Worm (Caenorhabditis elegans) whole organism, early embryonic: ENCODE measurements around the gene F37A8.1.

ENCODE experiments used
- B0310.2 ChIP-seq: sonication (generic microtip); optimal IDR thresholded peaks from 2 replicates; lab custom pipeline; 2016; ENCODE audit warnings: mild to moderate bottlenecking, missing genetic modification characterization, missing compliant biosample characterization
- F13C5.2 ChIP-seq: sonication (generic microtip); optimal IDR thresholded peaks from 2 replicates; lab custom pipeline; 2017; ENCODE audit warnings: mild to moderate bottlenecking, missing genetic modification characterization, inconsistent platforms, missing compliant biosample characterization
- aly-1 ChIP-seq: sonication (generic microtip); optimal IDR thresholded peaks from 2 replicates; lab custom pipeline; 2016; ENCODE audit warnings: missing genetic modification characterization, missing compliant biosample characterization
- ama-1 ChIP-seq: fragments of 150-350 bp; optimal IDR thresholded peaks from 2 replicates; lab custom pipeline; 2014
- ceh-13 ChIP-seq: fragments of 200-800 bp; sonication (Bioruptor generic); optimal IDR thresholded peaks from 2 replicates; lab custom pipeline; 2018; ENCODE audit warnings: mild to moderate bottlenecking, missing genetic modification characterization, missing compliant biosample characterization
- ceh-36 ChIP-seq: sonication (generic microtip); optimal IDR thresholded peaks from 2 replicates; lab custom pipeline; 2016; ENCODE audit warnings: missing genetic modification characterization, inconsistent platforms, missing compliant biosample characterization
- ets-7 ChIP-seq: sonication (generic microtip); optimal IDR thresholded peaks from 2 replicates; lab custom pipeline; 2016; ENCODE audit warnings: missing genotype, missing genetic modification characterization, missing compliant biosample characterization
- flt-1 ChIP-seq: fragments of 200-800 bp; sonication (Bioruptor generic); IDR thresholded peaks from 2 replicates; pipeline ENCODE4 v1.3.6; 2022; ENCODE audit warnings: missing genetic modification characterization, missing compliant biosample characterization
- hmbx-1 ChIP-seq: sonication (generic microtip); optimal IDR thresholded peaks from 2 replicates; lab custom pipeline; 2016; ENCODE audit warnings: mild to moderate bottlenecking, missing genetic modification characterization, missing compliant biosample characterization
- hmg-4 ChIP-seq: fragments of 200-800 bp; sonication (Bioruptor generic); optimal IDR thresholded peaks from 2 replicates; lab custom pipeline; 2018; ENCODE audit warnings: mild to moderate bottlenecking, missing genetic modification characterization, missing compliant biosample characterization
- hnd-1 ChIP-seq: sonication (generic microtip); optimal IDR thresholded peaks from 2 replicates; lab custom pipeline; 2016; ENCODE audit warnings: missing genetic modification characterization, missing compliant biosample characterization
- pes-1 ChIP-seq: fragments of 200-800 bp; sonication (Bioruptor generic); IDR thresholded peaks from 2 replicates; pipeline ENCODE4 v1.3.6; 2022; ENCODE audit warnings: missing genetic modification reagents, missing genetic modification characterization, missing compliant biosample characterization
- scrt-1 ChIP-seq: fragments of 200-800 bp; sonication (Bioruptor generic); IDR thresholded peaks from 2 replicates; pipeline ENCODE4 v1.3.6; 2022; ENCODE audit warnings: missing genetic modification characterization, missing compliant biosample characterization
- sea-1 ChIP-seq: fragments of 200-800 bp; sonication (Bioruptor generic); conservative IDR thresholded peaks from 2 replicates; pipeline ENCODE4 v1.3.6; 2022; ENCODE audit warnings: missing genetic modification characterization, missing compliant biosample characterization
- tbx-11 ChIP-seq: fragments of 200-800 bp; sonication (Bioruptor generic); IDR thresholded peaks from 2 replicates; pipeline ENCODE4 v1.3.6; 2022; ENCODE audit warnings: missing genetic modification characterization, missing compliant biosample characterization
- tbx-37 ChIP-seq: fragments of 200-800 bp; sonication (Bioruptor generic); conservative IDR thresholded peaks from 2 replicates; pipeline ENCODE4 v1.3.6; 2022; ENCODE audit warnings: missing genetic modification reagents, missing genetic modification characterization, missing compliant biosample characterization
- tra-4 ChIP-seq: sonication (generic microtip); optimal IDR thresholded peaks from 2 replicates; lab custom pipeline; 2017; ENCODE audit warnings: missing genetic modification characterization, missing compliant biosample characterization

Gene F37A8.1

ce11 chrIII:3928136-3928535 is at the start of gene F37A8.1:
Gene F37A8.1 (plus strand): TSS chrIII:3928436.
- TF ChIP-seq tbx-11 (GFP tag; lab: Robert Waterston, UW) (no peak), ets-7 (tag; lab: Kevin White, UChicago) (no peak), tbx-37 (GFP tag; lab: Robert Waterston, UW) (no peak), flt-1 (GFP tag; lab: Robert Waterston, UW) (no peak), B0310.2 (tag; lab: Kevin White, UChicago) (no peak), ama-1 (lab: Kevin White, UChicago) (no peak), hnd-1 (tag; lab: Kevin White, UChicago) (no peak), sea-1 (GFP tag; lab: Robert Waterston, UW) (no peak), hmbx-1 (tag; lab: Kevin White, UChicago) (no peak), aly-1 (tag; lab: Kevin White, UChicago) (no peak), tra-4 (no peak), hmg-4 (no peak), scrt-1 (no peak), ceh-13 (GFP tag; lab: Kevin White, UChicago) (no peak), F13C5.2 (no peak), pes-1 (no peak), ceh-36 (no peak)

ce11 chrIII:3878986-3879756 is 49.1 kb upstream of the F37A8.1 start:
- TF ChIP-seq ets-7 (tag; lab: Kevin White, UChicago) (no peak), tbx-11 (GFP tag; lab: Robert Waterston, UW) (no peak), tra-4 (no peak)

ce11 chrIII:3883146-3883545 is 45.1 kb upstream of the F37A8.1 start:
- no peak for TF ChIP-seq tra-4
- TF ChIP-seq pes-1 = no peak
- TF ChIP-seq ceh-36 = no peak
- no peak for TF ChIP-seq tbx-37 (GFP tag; lab: Robert Waterston, UW)

ce11 chrIII:3887586-3887985 is 40.6 kb upstream of the F37A8.1 start:
- TF ChIP-seq hmg-4 (peak; percentile 18), sea-1 (GFP tag; lab: Robert Waterston, UW) (no peak)

- TF ChIP-seq tbx-37 (GFP tag; lab: Robert Waterston, UW) = no peak
- TF ChIP-seq ceh-13 (GFP tag; lab: Kevin White, UChicago) = no peak
- TF ChIP-seq tbx-11 (GFP tag; lab: Robert Waterston, UW) = no peak
- TF ChIP-seq sea-1 (GFP tag; lab: Robert Waterston, UW) = no peak
- no peak for TF ChIP-seq scrt-1
- no peak for TF ChIP-seq ceh-36
- TF ChIP-seq ama-1 (lab: Kevin White, UChicago) = no peak
- TF ChIP-seq hnd-1 (tag; lab: Kevin White, UChicago) = no peak
- no peak for TF ChIP-seq B0310.2 (tag; lab: Kevin White, UChicago)
- no peak for TF ChIP-seq hmbx-1 (tag; lab: Kevin White, UChicago)
- TF ChIP-seq tra-4 = no peak
- no peak for TF ChIP-seq pes-1
- TF ChIP-seq hmg-4 = no peak
- no peak for TF ChIP-seq flt-1 (GFP tag; lab: Robert Waterston, UW)
- TF ChIP-seq aly-1 (tag; lab: Kevin White, UChicago) = no peak
- TF ChIP-seq ets-7 (tag; lab: Kevin White, UChicago) = no peak
- no peak for TF ChIP-seq F13C5.2
Measured at ce11 chrIII:3889896-3890295, 38.3 kb upstream of the F37A8.1 start.

ce11 chrIII:3893992-3894391 is 34.2 kb upstream of the F37A8.1 start:
- no peak for TF ChIP-seq ceh-13 (GFP tag; lab: Kevin White, UChicago)
- TF ChIP-seq ets-7 (tag; lab: Kevin White, UChicago) = no peak
- no peak for TF ChIP-seq hmg-4
- no peak for TF ChIP-seq hmbx-1 (tag; lab: Kevin White, UChicago)
- TF ChIP-seq tbx-37 (GFP tag; lab: Robert Waterston, UW) = no peak
- TF ChIP-seq aly-1 (tag; lab: Kevin White, UChicago) = no peak
- TF ChIP-seq F13C5.2 = no peak
- TF ChIP-seq tbx-11 (GFP tag; lab: Robert Waterston, UW) = no peak
- TF ChIP-seq hnd-1 (tag; lab: Kevin White, UChicago) = no peak
- TF ChIP-seq flt-1 (GFP tag; lab: Robert Waterston, UW) = no peak
- TF ChIP-seq sea-1 (GFP tag; lab: Robert Waterston, UW) = no peak
- no peak for TF ChIP-seq ama-1 (lab: Kevin White, UChicago)
- no peak for TF ChIP-seq ceh-36
- no peak for TF ChIP-seq B0310.2 (tag; lab: Kevin White, UChicago)
- no peak for TF ChIP-seq pes-1
- TF ChIP-seq scrt-1 = no peak
- no peak for TF ChIP-seq tra-4

- TF ChIP-seq sea-1 (GFP tag; lab: Robert Waterston, UW) = peak; percentile 54; the same call in 1 of the 2 replicates
- TF ChIP-seq tbx-37 (GFP tag; lab: Robert Waterston, UW) = peak; percentile 43; the same call in 1 of the 2 replicates
- peak; percentile 82 for TF ChIP-seq flt-1 (GFP tag; lab: Robert Waterston, UW)
- peak; percentile 74 for TF ChIP-seq pes-1
Measured at ce11 chrIII:3897116-3897845, 31.0 kb upstream of the F37A8.1 start.

ce11 chrIII:3898354-3898753 is 29.9 kb upstream of the F37A8.1 start:
- TF ChIP-seq flt-1 (GFP tag; lab: Robert Waterston, UW) (no peak), pes-1 (no peak), ceh-36 (peak; percentile 43), F13C5.2 (no peak)
